Worm (Caenorhabditis elegans) whole organism, L4 larva: ENCODE data around the gene natb-1.

Experiments
- F10B5.3 ChIP-seq: sonication (generic microtip); optimal IDR thresholded peaks from 2 replicates; lab custom pipeline; 2016; ENCODE audit warnings: mild to moderate bottlenecking, missing genetic modification characterization, missing compliant biosample characterization
- F37D6.2 ChIP-seq: sonication (generic microtip); optimal IDR thresholded peaks from 2 replicates; lab custom pipeline; 2016; ENCODE audit warnings: mild to moderate bottlenecking, missing genetic modification characterization, missing compliant biosample characterization
- T20F7.1 ChIP-seq: fragments of 200-800 bp; sonication (Bioruptor generic); optimal IDR thresholded peaks from 2 replicates; lab custom pipeline; 2018; ENCODE audit warnings: mild to moderate bottlenecking, missing genetic modification characterization, missing compliant biosample characterization
- T26A8.4 ChIP-seq: fragments of 200-800 bp; sonication (Bioruptor generic); IDR thresholded peaks from 2 replicates; pipeline ENCODE4 v1.3.6; 2022; ENCODE audit warnings: missing genetic modification characterization, missing compliant biosample characterization
- Y105C5A.15 ChIP-seq: fragments of 200-800 bp; sonication (Bioruptor generic); IDR thresholded peaks from 2 replicates; pipeline ENCODE4 v1.3.6; 2022; ENCODE audit warnings: missing genetic modification characterization, missing compliant biosample characterization
- Y48G9A.11 ChIP-seq: fragments of 200-800 bp; sonication (Bioruptor generic); IDR thresholded peaks from 2 replicates; pipeline ENCODE4 v1.3.6; 2022; ENCODE audit warnings: missing genetic modification reagents, missing genetic modification characterization, missing compliant biosample characterization
- ZK546.5 ChIP-seq, 2 experiments: sonication (generic microtip); optimal IDR thresholded peaks; 2 replicates each; lab custom pipeline; 2017; ENCODE audit warnings: missing biosample characterization in 2 of 2, missing genetic modification characterization in 2 of 2
- aly-2 ChIP-seq: sonication (generic microtip); optimal IDR thresholded peaks from 2 replicates; lab custom pipeline; 2018; ENCODE audit warnings: missing biosample characterization, missing genetic modification characterization
- ceh-28 ChIP-seq: fragments of 150-350 bp; optimal IDR thresholded peaks from 2 replicates; lab custom pipeline; 2014; ENCODE audit warnings: missing biosample characterization, missing genetic modification reagents, missing genetic modification characterization
- ceh-44 ChIP-seq: fragments of 200-800 bp; sonication (Bioruptor generic); IDR thresholded peaks from 2 replicates; pipeline ENCODE4 v1.3.6; 2022; ENCODE audit warnings: missing genetic modification reagents, missing genetic modification characterization, missing compliant biosample characterization
- cey-2 ChIP-seq: sonication (generic microtip); optimal IDR thresholded peaks from 3 replicates; lab custom pipeline; 2017; ENCODE audit warnings: missing genetic modification characterization, mild to moderate bottlenecking, missing compliant biosample characterization, antibody characterized with exemption, borderline replicate concordance; ENCODE audit not compliant: insufficient read depth
- ctbp-1 ChIP-seq: fragments of 200-800 bp; sonication (Bioruptor generic); IDR thresholded peaks from 2 replicates; pipeline ENCODE4 v1.3.6; 2022; ENCODE audit warnings: missing genetic modification reagents, missing genetic modification characterization, missing compliant biosample characterization
- daf-12 ChIP-seq: fragments of 150-350 bp; optimal IDR thresholded peaks from 2 replicates; lab custom pipeline; 2014; ENCODE audit warnings: missing biosample characterization, missing genetic modification reagents, missing genetic modification characterization
- daf-16 ChIP-seq, 3 experiments: sonication (generic microtip); optimal IDR thresholded peaks; 2 replicates each; lab custom pipeline; 2016 to 2017; ENCODE audit warnings: missing genetic modification characterization in 3 of 3, missing genetic modification reagents in 3 of 3, mild to moderate bottlenecking in 2 of 3, missing compliant biosample characterization in 2 of 3, missing biosample characterization in 1 of 3, moderate library complexity in 1 of 3
- dpl-1 ChIP-seq: fragments of 150-350 bp; optimal IDR thresholded peaks from 2 replicates; lab custom pipeline; 2014; ENCODE audit warnings: missing biosample characterization, missing genetic modification reagents, missing genetic modification characterization
- dve-1 ChIP-seq: sonication (generic microtip); optimal IDR thresholded peaks from 2 replicates; lab custom pipeline; 2017; ENCODE audit warnings: antibody characterized with exemption, mild to moderate bottlenecking, missing genetic modification characterization, missing compliant biosample characterization; ENCODE audit not compliant: insufficient read depth
- egl-27 ChIP-seq: sonication (generic microtip); optimal IDR thresholded peaks from 3 replicates; lab custom pipeline; 2017; ENCODE audit warnings: missing biosample characterization, missing genetic modification reagents, missing genetic modification characterization
- gei-8 ChIP-seq: fragments of 200-800 bp; sonication (Bioruptor generic); optimal IDR thresholded peaks from 2 replicates; lab custom pipeline; 2018; ENCODE audit warnings: mild to moderate bottlenecking, missing genetic modification characterization, missing compliant biosample characterization
- hif-1 ChIP-seq, 2 experiments: sonication (generic microtip); optimal IDR thresholded peaks; 2 replicates each; lab custom pipeline; 2016 to 2017; ENCODE audit warnings: missing compliant biosample characterization in 2 of 2, missing genetic modification characterization in 2 of 2, missing genetic modification reagents in 2 of 2, missing genotype in 2 of 2, mild to moderate bottlenecking in 1 of 2
- hmg-1.1 ChIP-seq: fragments of 200-800 bp; sonication (Bioruptor generic); IDR thresholded peaks from 2 replicates; pipeline ENCODE4 v1.3.6; 2022; ENCODE audit warnings: missing genetic modification reagents, missing genetic modification characterization, missing compliant biosample characterization
- lim-7 ChIP-seq: fragments of 200-800 bp; sonication (Bioruptor generic); IDR thresholded peaks from 2 replicates; pipeline ENCODE4 v1.3.6; 2022; ENCODE audit warnings: missing genetic modification characterization, missing compliant biosample characterization
- lin-15B ChIP-seq: fragments of 150-350 bp; sonication (generic microtip); optimal IDR thresholded peaks from 3 replicates; lab custom pipeline; 2014; ENCODE audit warnings: missing biosample characterization, missing genetic modification characterization
- lin-29 ChIP-seq: fragments of 200-800 bp; sonication (Bioruptor generic); IDR thresholded peaks from 2 replicates; pipeline ENCODE4 v1.3.6; 2022; ENCODE audit warnings: missing genetic modification reagents, missing genetic modification characterization, missing compliant biosample characterization
- lin-39 ChIP-seq: fragments of 150-350 bp; optimal IDR thresholded peaks from 2 replicates; lab custom pipeline; 2014; ENCODE audit warnings: missing biosample characterization, missing genetic modification reagents, missing genetic modification characterization
- lsy-2 ChIP-seq, 2 experiments: fragments of 150-350 bp in 1 of 2; sonication (generic microtip) in 1 of 2; optimal IDR thresholded peaks; 2 replicates each; lab custom pipeline; 2014 to 2017; ENCODE audit warnings: missing biosample characterization in 2 of 2, missing genetic modification characterization in 2 of 2
- mdt-29 ChIP-seq: fragments of 200-800 bp; sonication (Bioruptor generic); IDR thresholded peaks from 2 replicates; pipeline ENCODE4 v1.3.6; 2022; ENCODE audit warnings: missing genetic modification reagents, missing genetic modification characterization, missing compliant biosample characterization
- mep-1 ChIP-seq: fragments of 150-350 bp; sonication (generic microtip); optimal IDR thresholded peaks from 3 replicates; lab custom pipeline; 2014; ENCODE audit warnings: missing biosample characterization, missing genetic modification characterization
- mes-2 ChIP-seq: sonication (generic microtip); optimal IDR thresholded peaks from 2 replicates; lab custom pipeline; 2016; ENCODE audit warnings: missing genotype, mild to moderate bottlenecking, missing genetic modification characterization, missing compliant biosample characterization; ENCODE audit not compliant: poor library complexity, severe bottlenecking
- mxl-2 ChIP-seq: fragments of 200-800 bp; sonication (Bioruptor generic); conservative IDR thresholded peaks from 2 replicates; pipeline ENCODE4 v1.3.6; 2022; ENCODE audit warnings: missing genetic modification reagents, missing genetic modification characterization, missing compliant biosample characterization
- mxl-3 ChIP-seq: fragments of 200-800 bp; sonication (Bioruptor generic); optimal IDR thresholded peaks from 2 replicates; lab custom pipeline; 2018; ENCODE audit warnings: mild to moderate bottlenecking, missing genetic modification characterization, missing compliant biosample characterization
- nhr-102 ChIP-seq: sonication (generic microtip); optimal IDR thresholded peaks from 2 replicates; lab custom pipeline; 2016; ENCODE audit warnings: mild to moderate bottlenecking, missing genetic modification characterization, moderate library complexity, missing compliant biosample characterization
- nhr-11 ChIP-seq: fragments of 150-350 bp; optimal IDR thresholded peaks from 2 replicates; lab custom pipeline; 2014; ENCODE audit warnings: missing biosample characterization, missing genetic modification characterization
- nhr-111 ChIP-seq: fragments of 200-800 bp; sonication (Bioruptor generic); optimal IDR thresholded peaks from 2 replicates; lab custom pipeline; 2018; ENCODE audit warnings: mild to moderate bottlenecking, missing genetic modification characterization, missing compliant biosample characterization
- nhr-28 ChIP-seq: fragments of 150-350 bp; optimal IDR thresholded peaks from 2 replicates; lab custom pipeline; 2014; ENCODE audit warnings: missing biosample characterization, missing genetic modification characterization
- nhr-41 ChIP-seq: fragments of 200-800 bp; sonication (Bioruptor generic); IDR thresholded peaks from 2 replicates; pipeline ENCODE4 v1.3.6; 2022; ENCODE audit warnings: missing genetic modification reagents, missing genetic modification characterization, missing compliant biosample characterization
- nhr-42 ChIP-seq: fragments of 200-800 bp; sonication (Bioruptor generic); IDR thresholded peaks from 2 replicates; pipeline ENCODE4 v1.3.6; 2022; ENCODE audit warnings: missing genetic modification characterization, missing compliant biosample characterization
- nhr-6 ChIP-seq: fragments of 150-350 bp; optimal IDR thresholded peaks from 2 replicates; lab custom pipeline; 2014; ENCODE audit warnings: missing biosample characterization, missing genetic modification characterization
- nhr-76 ChIP-seq: fragments of 150-350 bp; optimal IDR thresholded peaks from 2 replicates; lab custom pipeline; 2014; ENCODE audit warnings: missing biosample characterization, missing genetic modification characterization
- pqm-1 ChIP-seq: sonication (generic microtip); optimal IDR thresholded peaks from 2 replicates; lab custom pipeline; 2017; ENCODE audit warnings: missing biosample characterization, missing genetic modification characterization
- rbr-2 ChIP-seq: sonication (generic microtip); optimal IDR thresholded peaks from 2 replicates; lab custom pipeline; 2016; ENCODE audit warnings: missing genotype, missing genetic modification characterization, missing compliant biosample characterization
- snpc-1.2 ChIP-seq: fragments of 200-800 bp; sonication (Bioruptor generic); IDR thresholded peaks from 2 replicates; pipeline ENCODE4 v1.3.6; 2022; ENCODE audit warnings: missing genetic modification reagents, missing genetic modification characterization, missing compliant biosample characterization
- tra-1 ChIP-seq: fragments of 200-800 bp; sonication (Bioruptor generic); IDR thresholded peaks from 2 replicates; pipeline ENCODE4 v1.3.6; 2022; ENCODE audit warnings: missing genetic modification reagents, missing genetic modification characterization, missing compliant biosample characterization
- zag-1 ChIP-seq: fragments of 150-350 bp; optimal IDR thresholded peaks from 2 replicates; lab custom pipeline; 2014; ENCODE audit warnings: missing biosample characterization, missing genetic modification characterization
- ztf-7 ChIP-seq: fragments of 150-350 bp; optimal IDR thresholded peaks from 2 replicates; lab custom pipeline; 2014; ENCODE audit warnings: missing biosample characterization, missing genetic modification characterization

natb-1 gene

DNA sequence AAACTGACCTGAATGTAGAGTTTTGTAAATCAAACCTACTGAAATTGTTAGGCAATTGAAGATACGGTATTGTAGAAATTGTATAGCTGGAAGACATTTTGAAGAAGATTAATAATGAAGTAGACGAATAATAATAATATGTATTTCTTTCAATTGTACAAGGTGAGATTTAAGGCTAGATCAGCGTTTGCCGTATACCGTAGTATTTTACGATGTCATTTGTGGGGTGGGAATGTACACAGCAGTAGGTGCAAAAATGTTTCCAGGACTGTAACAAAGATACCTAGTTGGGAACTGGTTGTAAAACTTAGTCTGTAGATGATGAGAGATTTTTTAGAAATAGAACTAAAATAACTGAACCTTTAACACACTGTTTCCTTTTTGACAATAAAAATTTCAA is 11.3 kb upstream of the natb-1 start, which contains the start of gene ceh-76:
ceh-76 (minus strand) TSS at position 101 of the 400 bp plus-strand sequence.
- TF ChIP-seq snpc-1.2 (GFP tag; lab: Robert Waterston, UW) (no peak), T26A8.4 (GFP tag; lab: Robert Waterston, UW) (no peak), dve-1 (no peak), ceh-44 (GFP tag; lab: Robert Waterston, UW) (no peak), ceh-28 (tag; lab: Kevin White, UChicago) (no peak), mxl-3 (GFP tag; lab: Kevin White, UChicago) (no peak), nhr-28 (tag; lab: Kevin White, UChicago) (no peak), egl-27 (no peak), mdt-29 (no peak), dpl-1 (no peak), aly-2 (tag; lab: Kevin White, UChicago) (no peak), lin-29 (GFP tag; lab: Robert Waterston, UW) (no peak), cey-2 (tag; lab: Kevin White, UChicago) (no peak), zag-1 (no peak), nhr-102 (tag; lab: Kevin White, UChicago) (no peak), nhr-6 (tag; lab: Kevin White, UChicago) (no peak), nhr-76 (tag; lab: Kevin White, UChicago) (no peak), nhr-42 (GFP tag; lab: Robert Waterston, UW) (no peak), mxl-2 (no peak)

DNA sequence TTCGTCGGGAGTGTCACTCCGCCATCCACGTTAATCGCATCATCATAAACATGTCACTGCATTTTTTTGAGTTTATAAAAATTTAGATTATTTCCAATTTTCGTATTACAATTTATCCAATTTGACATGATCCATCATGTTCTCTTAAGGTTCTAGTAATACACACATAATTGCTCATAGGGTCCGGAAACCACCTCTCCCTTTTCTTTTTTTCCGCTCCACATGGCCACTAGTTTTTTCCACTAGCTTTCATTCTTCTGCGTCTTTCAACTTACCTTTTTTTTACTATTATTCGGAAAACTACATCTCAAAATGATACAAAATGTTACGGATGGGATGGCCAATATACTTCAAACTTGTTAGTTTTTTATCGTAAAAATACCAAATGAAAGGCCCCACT is 2.6 kb upstream of the natb-1 start, which contains the start of gene Y97E10AL.1:
Y97E10AL.1 (plus strand) TSS at position 301 of the 400 bp plus-strand sequence.
- TF ChIP-seq nhr-111 (no peak), lim-7 (no peak), ZK546.5 (tag; optimal IDR thresholded peaks at IDR 0.05; lab: Kevin White, UChicago) (no peak), F10B5.3 (tag; lab: Kevin White, UChicago) (no peak), lin-29 (GFP tag; lab: Robert Waterston, UW) (no peak), snpc-1.2 (GFP tag; lab: Robert Waterston, UW) (no peak)

DNA sequence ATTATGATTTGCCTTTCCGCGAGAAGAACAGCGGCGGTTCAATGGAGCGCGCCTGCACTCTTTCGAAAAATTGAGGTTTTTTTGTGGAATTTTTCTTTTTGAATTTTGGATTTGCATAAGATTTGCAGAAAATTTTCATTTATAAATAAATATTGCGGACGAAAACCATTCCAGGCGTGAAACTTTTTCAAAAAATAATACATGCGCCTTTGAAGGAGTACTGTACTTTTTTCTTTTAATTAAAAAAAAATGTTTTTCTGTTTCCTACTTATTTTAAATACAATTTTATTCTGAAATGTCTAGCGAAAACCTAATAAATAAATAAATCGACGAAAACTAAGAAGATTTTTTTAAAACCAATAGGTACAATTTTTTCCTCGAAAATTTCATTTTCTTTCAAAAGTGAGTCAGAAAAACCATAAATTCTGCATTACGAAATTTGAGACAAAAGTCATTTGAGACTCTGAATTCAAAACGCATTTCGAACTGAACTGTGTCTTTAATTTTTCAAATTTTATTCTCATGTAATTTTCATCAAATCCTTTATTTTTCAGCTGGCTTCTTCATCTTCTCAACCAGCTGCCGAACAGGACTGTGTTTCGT is 2.1 kb downstream of the natb-1 start, which contains the start of gene F26D11.1:
F26D11.1 (plus strand) TSS at position 553 of the 603 bp plus-strand sequence.
- TF ChIP-seq tra-1 (no peak), mep-1 (tag; lab: Kevin White, UChicago) (no peak), dve-1 (no peak), daf-12 (tag; lab: Kevin White, UChicago) (no peak)

DNA sequence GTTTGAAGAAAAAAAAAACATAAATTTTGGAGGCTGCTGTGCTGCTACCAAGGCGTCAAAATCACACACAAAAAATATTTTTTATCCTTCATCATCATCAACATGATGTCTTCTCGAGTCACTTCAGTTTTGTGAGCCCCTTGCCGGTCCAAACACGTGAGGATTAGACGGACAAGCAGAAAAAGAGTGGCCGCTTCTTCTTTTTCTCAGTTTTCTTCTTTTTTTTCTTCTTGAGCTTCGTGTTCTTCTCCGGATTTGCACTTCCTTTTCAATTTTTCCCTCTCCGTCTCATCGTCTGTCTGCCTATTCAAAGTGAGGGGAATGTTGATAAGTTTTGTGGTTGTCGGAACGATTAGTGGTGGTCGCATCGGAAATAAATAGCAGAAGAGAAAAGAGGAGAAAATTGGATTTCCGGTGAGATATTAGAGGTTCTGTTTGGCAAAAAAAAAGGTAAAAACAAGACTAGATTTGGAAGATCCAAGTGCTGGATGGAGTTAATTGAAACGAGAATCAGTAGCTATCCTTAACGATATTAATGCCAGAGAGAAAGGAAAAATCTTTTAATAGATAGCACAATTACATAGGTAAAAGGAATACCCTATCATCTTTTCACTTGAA is 2.8 kb downstream of the natb-1 start:
- TF ChIP-seq rbr-2 (tag; lab: Kevin White, UChicago) (peak; percentile 60), Y48G9A.11 (no peak), nhr-102 (tag; lab: Kevin White, UChicago) (no peak), lin-15B (tag; lab: Kevin White, UChicago) (no peak), ceh-44 (GFP tag; lab: Robert Waterston, UW) (no peak), ctbp-1 (GFP tag; lab: Robert Waterston, UW) (peak; percentile 37; the same call in 1 of the 2 replicates), hmg-1.1 (GFP tag; lab: Robert Waterston, UW) (0 out of 2 replicates have a peak, but pooled peaks have one; percentile 58), nhr-42 (GFP tag; lab: Robert Waterston, UW) (no peak), lsy-2 (tag; optimal IDR thresholded peaks at IDR 0.05; lab: Kevin White, UChicago) (peak in 1 of 2 experiments; percentile 63), ztf-7 (tag; lab: Kevin White, UChicago) (no peak), nhr-41 (GFP tag; lab: Robert Waterston, UW) (no peak), pqm-1 (no peak), T20F7.1 (GFP tag; lab: Kevin White, UChicago) (no peak), F37D6.2 (tag; lab: Kevin White, UChicago) (peak; percentile 6), Y105C5A.15 (no peak), mes-2 (tag; lab: Kevin White, UChicago) (no peak), nhr-11 (peak; percentile 29), lin-39 (no peak), daf-16 (GFP tag; optimal IDR thresholded peaks at IDR 0.05; lab: Kevin White, UChicago) (peak in 1 of 2 experiments; percentile 36), daf-16 (tag; optimal IDR thresholded peaks at IDR 0.05; lab: Kevin White, UChicago) (no peak), nhr-111 (no peak), hif-1 (tag; optimal IDR thresholded peaks at IDR 0.05; lab: Kevin White, UChicago) (peak in 1 of 2 experiments; percentile 21), gei-8 (GFP tag; lab: Kevin White, UChicago) (no peak), nhr-6 (tag; lab: Kevin White, UChicago) (no peak)
